Fruit fly (Drosophila melanogaster): ENCODE results near the gene MED30.
A peak's percentile ranks its signal among the peaks of the same experiment; 100 is the strongest.

The MED30 gene

dm6 chr3L:616482-617148 lies 37.3 kb downstream of the MED30 start (continued):
- TF ChIP-seq CG15269 (tag; optimal IDR thresholded peaks at IDR 0.05), result peak; percentile 5
- TF ChIP-seq Drgx (GFP tag; IDR thresholded peaks at IDR 0.05), result peak; percentile 64
- TF ChIP-seq zen2 (GFP tag; IDR thresholded peaks at IDR 0.05; ENCODE audit: partially characterized antibody), result no peak; the same call in 2 of the 3 replicates
- TF ChIP-seq eyg (GFP tag; optimal IDR thresholded peaks at IDR 0.05), result no peak
- TF ChIP-seq CG7271 (tag; optimal IDR thresholded peaks at IDR 0.05), result no peak
- TF ChIP-seq CG14860 (GFP tag; IDR thresholded peaks at IDR 0.05; ENCODE audit: partially characterized antibody), result no peak
- TF ChIP-seq CG2875 (GFP tag; optimal IDR thresholded peaks at IDR 0.05), result no peak
- no peak for TF ChIP-seq CG11696 (GFP tag; IDR thresholded peaks at IDR 0.05)
- peak; percentile 27; the same call in 1 of the 2 replicates for TF ChIP-seq MBD-R2 (GFP tag; IDR thresholded peaks at IDR 0.05)
- TF ChIP-seq kni (GFP tag; optimal IDR thresholded peaks at IDR 0.05), result peak; percentile 99
- TF ChIP-seq Dp (GFP tag; optimal IDR thresholded peaks at IDR 0.05), result no peak
- peak; percentile 62 for TF ChIP-seq CG13894 (tag; optimal IDR thresholded peaks at IDR 0.05)
- no peak for TF ChIP-seq Bteb2 (GFP tag; optimal IDR thresholded peaks at IDR 0.05)
- no peak for TF ChIP-seq en (GFP tag; optimal IDR thresholded peaks at IDR 0.05)
- no peak for TF ChIP-seq CG10462 (GFP tag; optimal IDR thresholded peaks at IDR 0.05)
- no peak for TF ChIP-seq CG7556 (GFP tag; optimal IDR thresholded peaks at IDR 0.05)
- peak; percentile 9 for TF ChIP-seq HmgD (GFP tag; optimal IDR thresholded peaks at IDR 0.05)
- peak; percentile 39 for TF ChIP-seq pfk (GFP tag; optimal IDR thresholded peaks at IDR 0.05)
- TF ChIP-seq CG8359 (GFP tag; optimal IDR thresholded peaks at IDR 0.05; ENCODE audit: borderline replicate concordance), result no peak
- TF ChIP-seq CG6175 (GFP tag; IDR thresholded peaks at IDR 0.05), result peak; percentile 88
- TF ChIP-seq cwo (GFP tag; optimal IDR thresholded peaks at IDR 0.05), result peak; percentile 78
- no peak for TF ChIP-seq psq (GFP tag; optimal IDR thresholded peaks at IDR 0.05)
- no peak for TF ChIP-seq CG14710 (tag; optimal IDR thresholded peaks at IDR 0.05)
- TF ChIP-seq ranshi (GFP tag; IDR thresholded peaks at IDR 0.05), result no peak
- no peak for TF ChIP-seq zen (tag; optimal IDR thresholded peaks at IDR 0.05)
- TF ChIP-seq ftz-f1 (GFP tag; optimal IDR thresholded peaks at IDR 0.05), result peak; percentile 26
- no peak for TF ChIP-seq Dip3 (GFP tag; optimal IDR thresholded peaks at IDR 0.05)
- no peak for TF ChIP-seq Eip74EF (GFP tag; optimal IDR thresholded peaks at IDR 0.05)
- TF ChIP-seq CG5953 (GFP tag; IDR thresholded peaks at IDR 0.05), result no peak
- TF ChIP-seq Deaf1 (tag; optimal IDR thresholded peaks at IDR 0.05), result peak; percentile 79
- TF ChIP-seq tin (GFP tag; optimal IDR thresholded peaks at IDR 0.05), result peak; percentile 2
- peak in 1 of 3 experiments; percentile 74 for TF ChIP-seq lola (GFP tag; optimal IDR thresholded peaks at IDR 0.05)
- TF ChIP-seq CG14014 (GFP tag; IDR thresholded peaks at IDR 0.05), result no peak
- TF ChIP-seq Dad (GFP tag; optimal IDR thresholded peaks at IDR 0.05), result no peak
- TF ChIP-seq CG4424 (GFP tag; optimal IDR thresholded peaks at IDR 0.05), result no peak
- TF ChIP-seq BtbVII (GFP tag; optimal IDR thresholded peaks at IDR 0.05), result peak; percentile 23
- TF ChIP-seq otp (GFP tag; IDR thresholded peaks at IDR 0.05), result no peak
- TF ChIP-seq CG8388 (GFP tag; optimal IDR thresholded peaks at IDR 0.05), result no peak
- TF ChIP-seq Taf1 (GFP tag; IDR thresholded peaks at IDR 0.05), result no peak
- no peak for TF ChIP-seq CG6683 (GFP tag; optimal IDR thresholded peaks at IDR 0.05)
- peak; percentile 2 for TF ChIP-seq Hmr (GFP tag; optimal IDR thresholded peaks at IDR 0.05)
- TF ChIP-seq p53 (GFP tag; optimal IDR thresholded peaks at IDR 0.05), result no peak
- TF ChIP-seq gcm2 (GFP tag; optimal IDR thresholded peaks at IDR 0.05), result no peak
- peak; percentile 87 for TF ChIP-seq CG8765 (GFP tag; IDR thresholded peaks at IDR 0.05)
- TF ChIP-seq CG10543 (GFP tag; optimal IDR thresholded peaks at IDR 0.05), result peak; percentile 92
- no peak for TF ChIP-seq unpg (GFP tag; optimal IDR thresholded peaks at IDR 0.05)
- no peak for TF ChIP-seq slou (GFP tag; optimal IDR thresholded peaks at IDR 0.05)
- no peak for TF ChIP-seq Gsc (GFP tag; IDR thresholded peaks at IDR 0.05)

All from whole organism, embryonic.